Worm (Caenorhabditis elegans) whole organism, young adult: ENCODE data around the gene R04A9.1.

ENCODE experiments used
- B0035.1 ChIP-seq: sonication (generic microtip); optimal IDR thresholded peaks from 2 replicates; lab custom pipeline; 2016; ENCODE audit warnings: missing genetic modification characterization, mild to moderate bottlenecking, missing compliant biosample characterization, missing genotype, missing genetic modification reagents
- B0336.3 ChIP-seq: fragments of 200-800 bp; sonication (Bioruptor generic); IDR thresholded peaks from 2 replicates; pipeline ENCODE4 v1.3.6; 2022; ENCODE audit warnings: missing genetic modification characterization, missing compliant biosample characterization
- F37B4.10 ChIP-seq: fragments of 200-800 bp; sonication (Bioruptor generic); IDR thresholded peaks from 2 replicates; pipeline ENCODE4 v1.3.6; 2022; ENCODE audit warnings: missing genetic modification characterization, missing compliant biosample characterization
- F57A8.1 ChIP-seq: fragments of 200-800 bp; sonication (Bioruptor generic); optimal IDR thresholded peaks from 2 replicates; lab custom pipeline; 2018; ENCODE audit warnings: mild to moderate bottlenecking, missing genetic modification characterization, moderate library complexity, missing compliant biosample characterization
- Y79H2A.3 ChIP-seq: fragments of 200-800 bp; sonication (Bioruptor generic); conservative IDR thresholded peaks from 2 replicates; pipeline ENCODE4 v1.3.6; 2022; ENCODE audit warnings: missing genetic modification reagents, missing genetic modification characterization, missing compliant biosample characterization
- aptf-2 ChIP-seq: fragments of 200-800 bp; sonication (Bioruptor generic); conservative IDR thresholded peaks from 2 replicates; pipeline ENCODE4 v1.3.6; 2022; ENCODE audit warnings: missing genetic modification reagents, missing genetic modification characterization, missing compliant biosample characterization
- aptf-3 ChIP-seq: fragments of 200-800 bp; sonication (Bioruptor generic); IDR thresholded peaks from 2 replicates; pipeline ENCODE4 v1.3.6; 2022; ENCODE audit warnings: missing genetic modification characterization, missing compliant biosample characterization
- athp-1 ChIP-seq: sonication (generic microtip); optimal IDR thresholded peaks from 2 replicates; lab custom pipeline; 2017; ENCODE audit warnings: mild to moderate bottlenecking, missing genetic modification characterization, missing compliant biosample characterization
- ceh-100 ChIP-seq: fragments of 200-800 bp; sonication (Bioruptor generic); IDR thresholded peaks from 2 replicates; pipeline ENCODE4 v1.3.6; 2022; ENCODE audit warnings: missing genetic modification reagents, missing genetic modification characterization, missing compliant biosample characterization
- ceh-27 ChIP-seq: fragments of 200-800 bp; sonication (Bioruptor generic); optimal IDR thresholded peaks from 2 replicates; lab custom pipeline; 2018; ENCODE audit warnings: mild to moderate bottlenecking, missing genetic modification characterization, moderate library complexity, missing compliant biosample characterization
- ceh-91 ChIP-seq: fragments of 200-800 bp; sonication (Bioruptor generic); IDR thresholded peaks from 2 replicates; pipeline ENCODE4 v1.3.6; 2022; ENCODE audit warnings: missing genetic modification reagents, missing genetic modification characterization, missing compliant biosample characterization
- dox-1 ChIP-seq: fragments of 200-800 bp; sonication (Bioruptor generic); IDR thresholded peaks from 2 replicates; pipeline ENCODE4 v1.3.6; 2022; ENCODE audit warnings: missing genetic modification reagents, missing genetic modification characterization, missing compliant biosample characterization
- egrh-3 ChIP-seq: fragments of 200-800 bp; sonication (Bioruptor generic); IDR thresholded peaks from 2 replicates; pipeline ENCODE4 v1.3.6; 2022; ENCODE audit warnings: missing genetic modification reagents, missing genetic modification characterization, missing compliant biosample characterization
- ekl-4 ChIP-seq: fragments of 200-800 bp; sonication (Bioruptor generic); IDR thresholded peaks from 2 replicates; pipeline ENCODE4 v1.3.6; 2022; ENCODE audit warnings: missing genetic modification reagents, missing genetic modification characterization, missing compliant biosample characterization
- ets-4 ChIP-seq: fragments of 200-800 bp; sonication (Bioruptor generic); optimal IDR thresholded peaks from 2 replicates; lab custom pipeline; 2018; ENCODE audit warnings: mild to moderate bottlenecking, missing genetic modification characterization, missing compliant biosample characterization
- hlh-26 ChIP-seq: fragments of 200-800 bp; sonication (Bioruptor generic); conservative IDR thresholded peaks from 2 replicates; pipeline ENCODE4 v1.3.6; 2022; ENCODE audit warnings: missing genetic modification reagents, missing genetic modification characterization, missing compliant biosample characterization
- hmg-1.2 ChIP-seq: fragments of 200-800 bp; sonication (Bioruptor generic); IDR thresholded peaks from 2 replicates; pipeline ENCODE4 v1.3.6; 2022; ENCODE audit warnings: missing genetic modification reagents, missing genetic modification characterization, missing compliant biosample characterization
- hmg-20 ChIP-seq: fragments of 200-800 bp; sonication (Bioruptor generic); IDR thresholded peaks from 2 replicates; pipeline ENCODE4 v1.3.6; 2022; ENCODE audit warnings: missing genetic modification reagents, missing genetic modification characterization, missing compliant biosample characterization
- let-607 ChIP-seq, 2 experiments: fragments of 200-800 bp in 1 of 2; sonication (Bioruptor generic) in 1 of 2; sonication (generic microtip) in 1 of 2; optimal IDR thresholded peaks; 2 replicates each; lab custom pipeline; 2016 to 2018; ENCODE audit warnings: mild to moderate bottlenecking in 2 of 2, missing compliant biosample characterization in 2 of 2, missing genetic modification characterization in 2 of 2, moderate library complexity in 2 of 2, missing genotype in 1 of 2
- lin-26 ChIP-seq: fragments of 200-800 bp; sonication (Bioruptor generic); IDR thresholded peaks from 2 replicates; pipeline ENCODE4 v1.3.6; 2022; ENCODE audit warnings: missing genetic modification reagents, missing genetic modification characterization, missing compliant biosample characterization
- lin-40 ChIP-seq: sonication (generic microtip); optimal IDR thresholded peaks from 2 replicates; lab custom pipeline; 2016; ENCODE audit warnings: missing genetic modification characterization, mild to moderate bottlenecking, missing compliant biosample characterization, missing genotype, missing genetic modification reagents
- lsl-1 ChIP-seq: fragments of 200-800 bp; sonication (Bioruptor generic); optimal IDR thresholded peaks from 2 replicates; lab custom pipeline; 2018; ENCODE audit warnings: mild to moderate bottlenecking, missing genetic modification characterization, moderate library complexity, missing compliant biosample characterization
- mes-4 ChIP-seq: sonication (generic microtip); optimal IDR thresholded peaks from 2 replicates; lab custom pipeline; 2016; ENCODE audit warnings: missing genotype, missing genetic modification characterization, missing compliant biosample characterization
- nfya-1 ChIP-seq: sonication (generic microtip); optimal IDR thresholded peaks from 2 replicates; lab custom pipeline; 2017; ENCODE audit warnings: antibody characterized with exemption, missing compliant biosample characterization, missing genetic modification characterization, borderline replicate concordance; ENCODE audit not compliant: insufficient read depth
- nfyb-1 ChIP-seq: fragments of 200-800 bp; sonication (Bioruptor generic); IDR thresholded peaks from 2 replicates; pipeline ENCODE4 v1.3.6; 2022; ENCODE audit warnings: missing genetic modification reagents, missing genetic modification characterization, missing compliant biosample characterization
- nhr-120 ChIP-seq: fragments of 200-800 bp; sonication (Bioruptor generic); IDR thresholded peaks from 2 replicates; pipeline ENCODE4 v1.3.6; 2022; ENCODE audit warnings: missing genetic modification characterization, missing compliant biosample characterization
- repo-1 ChIP-seq: sonication (generic microtip); optimal IDR thresholded peaks from 2 replicates; lab custom pipeline; 2017; ENCODE audit warnings: mild to moderate bottlenecking, missing genetic modification characterization, missing compliant biosample characterization
- unc-130 ChIP-seq: sonication (generic microtip); optimal IDR thresholded peaks from 2 replicates; lab custom pipeline; 2016; ENCODE audit warnings: missing genetic modification reagents, missing genetic modification characterization, missing compliant biosample characterization
- unc-62 ChIP-seq: fragments of 150-350 bp; optimal IDR thresholded peaks from 2 replicates; lab custom pipeline; 2014; ENCODE audit warnings: missing biosample characterization, missing genetic modification reagents, missing genetic modification characterization
- zfh-2 ChIP-seq: fragments of 200-800 bp; sonication (Bioruptor generic); conservative IDR thresholded peaks from 2 replicates; pipeline ENCODE4 v1.3.6; 2022; ENCODE audit warnings: missing genetic modification reagents, missing genetic modification characterization, missing compliant biosample characterization
- zim-3 ChIP-seq: sonication (generic microtip); optimal IDR thresholded peaks from 2 replicates; lab custom pipeline; 2017; ENCODE audit warnings: mild to moderate bottlenecking, missing genetic modification characterization, moderate library complexity, missing compliant biosample characterization
- ztf-22 ChIP-seq: fragments of 200-800 bp; sonication (Bioruptor generic); optimal IDR thresholded peaks from 2 replicates; lab custom pipeline; 2018; ENCODE audit warnings: mild to moderate bottlenecking, missing genetic modification characterization, moderate library complexity, missing compliant biosample characterization
- ztf-26 ChIP-seq: sonication (generic microtip); optimal IDR thresholded peaks from 2 replicates; lab custom pipeline; 2017; ENCODE audit warnings: missing genetic modification characterization, missing compliant biosample characterization

The R04A9.1 gene

DNA sequence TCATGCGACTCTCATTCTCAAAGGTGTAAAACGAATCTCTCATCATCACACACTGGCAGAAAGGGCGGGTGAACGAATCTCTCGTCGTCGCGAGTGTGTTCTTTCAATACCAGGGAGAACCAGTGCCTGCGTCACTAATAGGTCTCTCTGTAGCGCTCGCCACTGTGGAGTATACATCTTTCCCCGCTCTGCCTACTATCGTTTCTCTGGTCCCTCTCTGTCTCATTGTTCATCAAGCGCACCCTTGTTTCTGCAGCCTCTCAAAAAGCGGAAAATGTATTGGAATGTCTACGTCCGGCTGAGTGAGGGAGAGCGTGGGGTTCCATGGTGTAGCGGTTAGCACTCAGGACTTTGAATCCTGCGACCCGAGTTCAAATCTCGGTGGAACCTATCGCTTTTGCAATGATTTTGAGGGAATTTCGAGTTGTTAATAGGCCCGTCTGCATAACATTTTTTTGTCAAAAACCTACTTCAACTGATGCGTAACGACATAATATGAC is 5.4 kb downstream of the R04A9.1 start (continued):
- TF ChIP-seq let-607 (tag; optimal IDR thresholded peaks at IDR 0.05; lab: Kevin White, UChicago) = peak in 1 of 2 experiments; percentile 85
- peak; percentile 53 for TF ChIP-seq zim-3
- peak; percentile 89 for TF ChIP-seq hmg-1.2 (GFP tag; lab: Robert Waterston, UW)
- TF ChIP-seq ceh-91 (GFP tag; lab: Robert Waterston, UW) = no peak
- peak; percentile 64 for TF ChIP-seq athp-1
- TF ChIP-seq ets-4 (GFP tag; lab: Kevin White, UChicago) = no peak
- no peak for TF ChIP-seq aptf-2 (GFP tag; lab: Robert Waterston, UW)
- TF ChIP-seq dox-1 (GFP tag; lab: Robert Waterston, UW) = peak; percentile 96
- peak; percentile 96 for TF ChIP-seq B0336.3 (GFP tag; lab: Robert Waterston, UW)
- peak; percentile 89 for TF ChIP-seq nfyb-1 (GFP tag; lab: Robert Waterston, UW)
- peak; percentile 92 for TF ChIP-seq repo-1 (tag; lab: Kevin White, UChicago)
- no peak for TF ChIP-seq F57A8.1 (GFP tag; lab: Kevin White, UChicago)
- TF ChIP-seq nfya-1 (tag; lab: Kevin White, UChicago) = no peak
- TF ChIP-seq ceh-100 (GFP tag; lab: Robert Waterston, UW) = no peak
- TF ChIP-seq ceh-27 (GFP tag; lab: Kevin White, UChicago) = peak; percentile 92
- no peak for TF ChIP-seq Y79H2A.3
- no peak for TF ChIP-seq lsl-1 (GFP tag; lab: Kevin White, UChicago)
- TF ChIP-seq, all 124 proteins: peak for 81

DNA sequence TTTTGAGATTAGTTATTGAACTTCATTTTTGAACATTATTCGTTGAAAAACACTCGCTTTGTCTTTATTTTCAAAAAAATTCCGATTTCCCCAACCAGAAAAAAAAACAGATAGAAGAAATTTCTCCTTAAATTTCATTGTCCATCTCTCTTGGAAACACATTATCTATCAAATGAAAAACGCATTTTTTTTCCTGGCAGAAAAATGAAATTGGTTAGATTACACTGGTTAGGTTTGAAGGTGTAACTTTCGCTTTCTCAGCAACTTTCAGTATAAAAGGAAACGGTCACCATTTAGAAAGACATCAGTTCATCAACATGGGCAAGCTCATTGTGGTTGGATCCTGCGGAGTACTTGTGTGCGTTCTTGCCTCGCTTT is 16.7 kb downstream of the R04A9.1 start, which contains the start of gene col-19:
Gene col-19, plus strand, starts transcription at position 301 of the 378 bp plus-strand sequence.
- TF ChIP-seq unc-62 (GFP tag; lab: Kevin White, UChicago) = no peak
- TF ChIP-seq hmg-20 (GFP tag; lab: Robert Waterston, UW) = no peak
- TF ChIP-seq ztf-22 (GFP tag; lab: Kevin White, UChicago) = no peak
- no peak for TF ChIP-seq unc-130 (GFP tag; lab: Kevin White, UChicago)

ce11 chrX:421785-422657 is 17.3 kb downstream of the R04A9.1 start:
- TF ChIP-seq egrh-3 (GFP tag; lab: Robert Waterston, UW) (peak; percentile 76; the same call in 1 of the 2 replicates), ztf-26 (tag; lab: Kevin White, UChicago) (peak; percentile 68), hlh-26 (GFP tag; lab: Robert Waterston, UW) (0 out of 2 replicates have a peak, but pooled peaks have one; percentile 53), ekl-4 (GFP tag; lab: Robert Waterston, UW) (no peak), lin-40 (tag; lab: Kevin White, UChicago) (peak; percentile 90), mes-4 (tag; lab: Kevin White, UChicago) (peak; percentile 25), let-607 (tag; optimal IDR thresholded peaks at IDR 0.05; lab: Kevin White, UChicago) (peak in 1 of 2 experiments; percentile 1), aptf-3 (no peak), zfh-2 (GFP tag; lab: Robert Waterston, UW) (peak; percentile 89), lin-26 (GFP tag; lab: Robert Waterston, UW) (peak; percentile 85), nhr-120 (GFP tag; lab: Robert Waterston, UW) (0 out of 2 replicates have a peak, but pooled peaks have one; percentile 14), dox-1 (GFP tag; lab: Robert Waterston, UW) (0 out of 2 replicates have a peak, but pooled peaks have one; percentile 5), F37B4.10 (GFP tag; lab: Robert Waterston, UW) (no peak), B0035.1 (tag; lab: Kevin White, UChicago) (peak; percentile 11)
